Worm (Caenorhabditis elegans) whole organism, L2 larva: ENCODE data around the gene Y39G8B.2.
A peak's percentile ranks its signal among the peaks of the same experiment; 100 is the strongest.

Source experiments
- F13H6.1 ChIP-seq: sonication (generic microtip); optimal IDR thresholded peaks from 2 replicates; lab custom pipeline; 2016; ENCODE audit warnings: missing genetic modification characterization, missing compliant biosample characterization
- R02D3.7 ChIP-seq: fragments of 150-350 bp; optimal IDR thresholded peaks from 2 replicates; lab custom pipeline; 2014; ENCODE audit warnings: missing biosample characterization, missing genetic modification characterization
- Y55F3AM.14 ChIP-seq: fragments of 200-800 bp; sonication (Bioruptor generic); optimal IDR thresholded peaks from 2 replicates; lab custom pipeline; 2018; ENCODE audit warnings: mild to moderate bottlenecking, missing genetic modification characterization, missing compliant biosample characterization
- ZK546.5 ChIP-seq: sonication (generic microtip); optimal IDR thresholded peaks from 2 replicates; lab custom pipeline; 2017; ENCODE audit warnings: missing biosample characterization, missing genetic modification characterization
- aly-2 ChIP-seq: fragments of 150-350 bp; optimal IDR thresholded peaks from 2 replicates; lab custom pipeline; 2014; ENCODE audit warnings: missing biosample characterization, missing genetic modification characterization
- ama-1 ChIP-seq: fragments of 150-350 bp; optimal IDR thresholded peaks from 2 replicates; lab custom pipeline; 2018; ENCODE audit warnings: inconsistent platforms
- blmp-1 ChIP-seq: sonication (generic microtip); optimal IDR thresholded peaks from 2 replicates; lab custom pipeline; 2017; ENCODE audit warnings: missing genetic modification characterization, mild to moderate bottlenecking, missing compliant biosample characterization, antibody characterized with exemption, moderate library complexity; ENCODE audit not compliant: insufficient read depth
- ceh-16 ChIP-seq: fragments of 150-350 bp; optimal IDR thresholded peaks from 2 replicates; lab custom pipeline; 2014; ENCODE audit warnings: missing biosample characterization, missing genetic modification characterization
- ceh-82 ChIP-seq: fragments of 150-350 bp; optimal IDR thresholded peaks from 2 replicates; lab custom pipeline; 2014; ENCODE audit warnings: missing biosample characterization, missing genetic modification characterization
- crh-2 ChIP-seq: sonication (generic microtip); optimal IDR thresholded peaks from 2 replicates; lab custom pipeline; 2017; ENCODE audit warnings: missing biosample characterization, missing genetic modification characterization
- dmd-4 ChIP-seq: sonication (generic microtip); optimal IDR thresholded peaks from 2 replicates; lab custom pipeline; 2017; ENCODE audit warnings: missing biosample characterization, missing genetic modification characterization
- egl-27 ChIP-seq: sonication (generic microtip); optimal IDR thresholded peaks from 3 replicates; lab custom pipeline; 2017; ENCODE audit warnings: missing biosample characterization, missing genetic modification reagents, missing genetic modification characterization
- elt-1 ChIP-seq: fragments of 150-350 bp; optimal IDR thresholded peaks from 2 replicates; lab custom pipeline; 2014; ENCODE audit warnings: missing biosample characterization, missing genetic modification characterization
- elt-3 ChIP-seq: sonication (generic microtip); optimal IDR thresholded peaks from 2 replicates; lab custom pipeline; 2017; ENCODE audit warnings: missing biosample characterization, missing genetic modification characterization
- fos-1 ChIP-seq: fragments of 150-350 bp; optimal IDR thresholded peaks from 2 replicates; lab custom pipeline; 2014; ENCODE audit warnings: missing biosample characterization, missing genetic modification characterization
- gmeb-1 ChIP-seq: fragments of 150-350 bp; optimal IDR thresholded peaks from 2 replicates; lab custom pipeline; 2014; ENCODE audit warnings: missing biosample characterization, missing genetic modification characterization
- lin-11 ChIP-seq: fragments of 150-350 bp; sonication (generic microtip); optimal IDR thresholded peaks from 2 replicates; lab custom pipeline; 2014; ENCODE audit warnings: missing biosample characterization, missing genetic modification characterization, inconsistent platforms, mixed read lengths
- lin-13 ChIP-seq: fragments of 150-350 bp; optimal IDR thresholded peaks from 2 replicates; lab custom pipeline; 2014; ENCODE audit warnings: missing biosample characterization, missing genetic modification reagents, missing genetic modification characterization
- lin-39 ChIP-seq: fragments of 150-350 bp; optimal IDR thresholded peaks from 2 replicates; lab custom pipeline; 2014; ENCODE audit warnings: missing biosample characterization, missing genetic modification reagents, missing genetic modification characterization
- lsy-2 ChIP-seq, 2 experiments: fragments of 150-350 bp in 1 of 2; sonication (generic microtip) in 1 of 2; optimal IDR thresholded peaks; 2 replicates each; lab custom pipeline; 2014 to 2017; ENCODE audit warnings: missing biosample characterization in 2 of 2, missing genetic modification characterization in 2 of 2
- mab-5 ChIP-seq: fragments of 150-350 bp; optimal IDR thresholded peaks from 2 replicates; lab custom pipeline; 2014; ENCODE audit warnings: missing biosample characterization, missing genetic modification characterization
- mbf-1 ChIP-seq: sonication (generic microtip); optimal IDR thresholded peaks from 2 replicates; lab custom pipeline; 2017; ENCODE audit warnings: missing biosample characterization, missing genetic modification characterization
- mdl-1 ChIP-seq, 2 experiments: fragments of 150-350 bp in 1 of 2; sonication (generic microtip) in 1 of 2; optimal IDR thresholded peaks; 2 replicates each; lab custom pipeline; 2017; ENCODE audit warnings: missing biosample characterization in 2 of 2, missing genetic modification characterization in 2 of 2
- nhr-10 ChIP-seq: sonication (generic microtip); optimal IDR thresholded peaks from 2 replicates; lab custom pipeline; 2017; ENCODE audit warnings: missing biosample characterization, missing genetic modification characterization
- nhr-11 ChIP-seq: fragments of 150-350 bp; optimal IDR thresholded peaks from 2 replicates; lab custom pipeline; 2014; ENCODE audit warnings: missing biosample characterization, missing genetic modification characterization
- nhr-12 ChIP-seq: fragments of 150-350 bp; optimal IDR thresholded peaks from 2 replicates; lab custom pipeline; 2014; ENCODE audit warnings: missing biosample characterization, missing genetic modification characterization
- nhr-129 ChIP-seq: fragments of 150-350 bp; optimal IDR thresholded peaks from 2 replicates; lab custom pipeline; 2014; ENCODE audit warnings: missing biosample characterization, missing genetic modification characterization
- nhr-21 ChIP-seq: fragments of 150-350 bp; optimal IDR thresholded peaks from 2 replicates; lab custom pipeline; 2014; ENCODE audit warnings: missing biosample characterization, missing genetic modification characterization
- nhr-23 ChIP-seq: fragments of 150-350 bp; optimal IDR thresholded peaks from 2 replicates; lab custom pipeline; 2014; ENCODE audit warnings: missing biosample characterization, missing genetic modification reagents, missing genetic modification characterization
- nhr-237 ChIP-seq: fragments of 150-350 bp; optimal IDR thresholded peaks from 2 replicates; lab custom pipeline; 2014; ENCODE audit warnings: missing biosample characterization, missing genetic modification characterization
- nhr-25 ChIP-seq: fragments of 150-350 bp; sonication (generic microtip); optimal IDR thresholded peaks from 3 replicates; lab custom pipeline; 2014; ENCODE audit warnings: missing biosample characterization, missing genetic modification characterization
- nhr-6 ChIP-seq: fragments of 150-350 bp; optimal IDR thresholded peaks from 2 replicates; lab custom pipeline; 2014; ENCODE audit warnings: missing biosample characterization, missing genetic modification characterization
- nhr-77 ChIP-seq: fragments of 150-350 bp; optimal IDR thresholded peaks from 2 replicates; lab custom pipeline; 2014; ENCODE audit warnings: missing biosample characterization, missing genetic modification characterization
- peb-1 ChIP-seq: fragments of 150-350 bp; optimal IDR thresholded peaks from 2 replicates; lab custom pipeline; 2014; ENCODE audit warnings: missing biosample characterization, missing genetic modification characterization
- sem-4 ChIP-seq: fragments of 150-350 bp; optimal IDR thresholded peaks from 2 replicates; lab custom pipeline; 2014; ENCODE audit warnings: missing biosample characterization, missing genetic modification reagents, missing genetic modification characterization
- skn-1 ChIP-seq: sonication (generic microtip); optimal IDR thresholded peaks from 2 replicates; lab custom pipeline; 2017; ENCODE audit warnings: missing biosample characterization, missing genetic modification characterization
- sma-3 ChIP-seq: sonication (generic microtip); optimal IDR thresholded peaks from 2 replicates; lab custom pipeline; 2016; ENCODE audit warnings: missing genetic modification reagents, missing genetic modification characterization, missing compliant biosample characterization
- sma-9 ChIP-seq, 2 experiments: fragments of 150-350 bp in 1 of 2; sonication (generic microtip) in 1 of 2; optimal IDR thresholded peaks; 2 replicates each; lab custom pipeline; 2014 to 2016; ENCODE audit warnings: missing genetic modification characterization in 2 of 2, mild to moderate bottlenecking in 1 of 2, missing biosample characterization in 1 of 2, missing compliant biosample characterization in 1 of 2, missing genetic modification reagents in 1 of 2, moderate library complexity in 1 of 2
- snpc-4 ChIP-seq: fragments of 150-350 bp; optimal IDR thresholded peaks from 2 replicates; lab custom pipeline; 2014; ENCODE audit warnings: missing biosample characterization, missing genetic modification characterization
- unc-39 ChIP-seq: fragments of 150-350 bp; optimal IDR thresholded peaks from 2 replicates; lab custom pipeline; 2014; ENCODE audit warnings: missing biosample characterization, missing genetic modification characterization
- unc-55 ChIP-seq: fragments of 150-350 bp; sonication (generic microtip); optimal IDR thresholded peaks from 3 replicates; lab custom pipeline; 2014; ENCODE audit warnings: missing biosample characterization, missing genetic modification reagents, missing genetic modification characterization
- unc-62 ChIP-seq: fragments of 150-350 bp; optimal IDR thresholded peaks from 2 replicates; lab custom pipeline; 2014; ENCODE audit warnings: missing biosample characterization, missing genetic modification reagents, missing genetic modification characterization
- zag-1 ChIP-seq: fragments of 150-350 bp; optimal IDR thresholded peaks from 2 replicates; lab custom pipeline; 2014; ENCODE audit warnings: missing biosample characterization, missing genetic modification characterization
- ztf-1 ChIP-seq: fragments of 200-800 bp; sonication (Bioruptor generic); conservative IDR thresholded peaks from 2 replicates; pipeline ENCODE4 v1.3.6; 2022; ENCODE audit warnings: missing genetic modification characterization, missing compliant biosample characterization
- ztf-11 ChIP-seq: sonication (generic microtip); optimal IDR thresholded peaks from 2 replicates; lab custom pipeline; 2017; ENCODE audit warnings: missing biosample characterization, missing genetic modification characterization
- ztf-4 ChIP-seq: fragments of 150-350 bp; optimal IDR thresholded peaks from 2 replicates; lab custom pipeline; 2014; ENCODE audit warnings: missing biosample characterization, missing genetic modification characterization

Gene Y39G8B.2

DNA sequence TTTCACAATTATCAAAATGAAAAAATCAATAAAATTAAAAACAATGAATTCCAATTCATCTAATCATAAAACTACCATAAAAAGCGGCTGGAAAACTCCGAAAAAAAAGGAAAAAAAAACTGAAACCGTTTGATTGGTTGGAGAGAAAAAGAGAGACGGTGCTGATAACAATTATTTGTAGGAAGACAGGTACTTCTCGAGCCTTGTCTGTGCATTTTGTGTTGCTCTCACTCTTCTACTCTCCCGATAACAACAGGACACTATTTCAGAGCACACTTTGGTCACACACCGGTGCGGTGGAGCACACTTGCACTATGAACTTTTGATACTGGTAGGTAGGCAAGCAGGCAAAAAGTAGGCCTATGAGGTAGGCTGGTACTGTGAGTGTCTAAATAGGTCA is 19.5 kb downstream of the Y39G8B.2 start (continued):
- TF ChIP-seq zag-1 (tag; lab: Kevin White, UChicago) (no peak), F13H6.1 (tag; lab: Kevin White, UChicago) (no peak), lin-13 (GFP tag; lab: Kevin White, UChicago) (no peak), ceh-16 (no peak), lin-11 (tag; lab: Kevin White, UChicago) (no peak), skn-1 (no peak), unc-55 (GFP tag; lab: Kevin White, UChicago) (no peak), gmeb-1 (tag; lab: Kevin White, UChicago) (peak; percentile 38), nhr-12 (no peak), nhr-129 (tag; lab: Kevin White, UChicago) (peak; percentile 8), Y55F3AM.14 (GFP tag; lab: Kevin White, UChicago) (no peak), ama-1 (lab: Kevin White, UChicago) (no peak)

- TF ChIP-seq peb-1 (tag; lab: Kevin White, UChicago) (no peak), sma-9 (GFP tag; optimal IDR thresholded peaks at IDR 0.05; lab: Kevin White, UChicago) (peak; percentile 3), sma-9 (tag; optimal IDR thresholded peaks at IDR 0.05; lab: Kevin White, UChicago) (no peak), zag-1 (tag; lab: Kevin White, UChicago) (no peak), mdl-1 (tag; optimal IDR thresholded peaks at IDR 0.05; lab: Kevin White, UChicago) (no peak), R02D3.7 (tag; lab: Kevin White, UChicago) (no peak), lin-13 (GFP tag; lab: Kevin White, UChicago) (no peak), elt-3 (tag; lab: Kevin White, UChicago) (no peak), Y55F3AM.14 (GFP tag; lab: Kevin White, UChicago) (no peak), F13H6.1 (tag; lab: Kevin White, UChicago) (no peak), blmp-1 (tag; lab: Kevin White, UChicago) (peak; percentile 1), fos-1 (tag; lab: Kevin White, UChicago) (peak; percentile 55), nhr-23 (tag; lab: Kevin White, UChicago) (no peak), lsy-2 (tag; optimal IDR thresholded peaks at IDR 0.05; lab: Kevin White, UChicago) (peak in 1 of 2 experiments; percentile 57), nhr-11 (tag; lab: Kevin White, UChicago) (no peak), nhr-77 (tag; lab: Kevin White, UChicago) (no peak), nhr-12 (no peak), ztf-1 (GFP tag; lab: Robert Waterston, UW) (no peak), egl-27 (tag; lab: Kevin White, UChicago) (no peak), unc-39 (no peak), lin-39 (tag; lab: Kevin White, UChicago) (no peak), nhr-129 (tag; lab: Kevin White, UChicago) (no peak), nhr-6 (no peak), ceh-16 (no peak), aly-2 (no peak), nhr-21 (tag; lab: Kevin White, UChicago) (no peak), unc-55 (GFP tag; lab: Kevin White, UChicago) (no peak), snpc-4 (tag; lab: Kevin White, UChicago) (no peak)
These were observed 21.0 kb downstream of the Y39G8B.2 start for ce11 chrII:13954979-13955378.

- no peak for TF ChIP-seq ZK546.5 (tag; lab: Kevin White, UChicago)
- no peak for TF ChIP-seq lin-11 (tag; lab: Kevin White, UChicago)
- no peak for TF ChIP-seq Y55F3AM.14 (GFP tag; lab: Kevin White, UChicago)
- TF ChIP-seq ztf-11 (tag; lab: Kevin White, UChicago): no peak
- TF ChIP-seq dmd-4 (tag; lab: Kevin White, UChicago): no peak
- no peak for TF ChIP-seq ama-1 (lab: Kevin White, UChicago)
- TF ChIP-seq mbf-1 (tag; lab: Kevin White, UChicago): no peak
- TF ChIP-seq ztf-1 (GFP tag; lab: Robert Waterston, UW): no peak
- no peak for TF ChIP-seq unc-62 (GFP tag; lab: Kevin White, UChicago)
- no peak for TF ChIP-seq elt-1 (tag; lab: Kevin White, UChicago)
- no peak for TF ChIP-seq nhr-10 (tag; lab: Kevin White, UChicago)
- no peak for TF ChIP-seq unc-55 (GFP tag; lab: Kevin White, UChicago)
- no peak for TF ChIP-seq aly-2
- peak; percentile 100 for TF ChIP-seq nhr-129 (tag; lab: Kevin White, UChicago)
- peak in 1 of 2 experiments; percentile 57 for TF ChIP-seq lsy-2 (tag; optimal IDR thresholded peaks at IDR 0.05; lab: Kevin White, UChicago)
- TF ChIP-seq ceh-82 (tag; lab: Kevin White, UChicago): no peak
- TF ChIP-seq mab-5 (tag; lab: Kevin White, UChicago): no peak
- no peak for TF ChIP-seq nhr-12
- TF ChIP-seq blmp-1 (tag; lab: Kevin White, UChicago): no peak
- TF ChIP-seq ztf-4 (tag; lab: Kevin White, UChicago): no peak
- no peak for TF ChIP-seq sem-4
- no peak for TF ChIP-seq nhr-6
- TF ChIP-seq snpc-4 (tag; lab: Kevin White, UChicago): no peak
- TF ChIP-seq lin-13 (GFP tag; lab: Kevin White, UChicago): no peak
- no peak for TF ChIP-seq elt-3 (tag; lab: Kevin White, UChicago)
- TF ChIP-seq nhr-25 (tag; lab: Kevin White, UChicago): peak; percentile 54
- TF ChIP-seq R02D3.7 (tag; lab: Kevin White, UChicago): no peak
- peak; percentile 62 for TF ChIP-seq sma-3
- TF ChIP-seq nhr-237: no peak
- peak; percentile 79 for TF ChIP-seq crh-2 (tag; lab: Kevin White, UChicago)
- TF ChIP-seq F13H6.1 (tag; lab: Kevin White, UChicago): peak; percentile 29
- TF ChIP-seq unc-39: no peak
- TF ChIP-seq nhr-77 (tag; lab: Kevin White, UChicago): no peak
- TF ChIP-seq mdl-1 (tag; optimal IDR thresholded peaks at IDR 0.05; lab: Kevin White, UChicago): no peak
- TF ChIP-seq skn-1: no peak
- no peak for TF ChIP-seq peb-1 (tag; lab: Kevin White, UChicago)
These were observed 21.9 kb downstream of the Y39G8B.2 start for ce11 chrII:13954077-13954476.
